Worm (Caenorhabditis elegans): Measurements from ENCODE around the gene era-1.

- TF ChIP-seq lin-13 (GFP tag; optimal IDR thresholded peaks at IDR 0.05) (no peak), lsy-2 (tag; optimal IDR thresholded peaks at IDR 0.05) (no peak), nhr-23 (tag; optimal IDR thresholded peaks at IDR 0.05) (no peak), nhr-77 (tag; optimal IDR thresholded peaks at IDR 0.05) (no peak), F13H6.1 (tag; optimal IDR thresholded peaks at IDR 0.05) (no peak)
Observed at ce11 chrV:6657532-6658259, 45.2 kb upstream of the era-1 start.

Data from whole organism, L2 larva.